Fruit fly (Drosophila melanogaster) whole organism, embryonic: Measurements from ENCODE around the gene CG31650.

Source experiments
- B-H2 ChIP-seq: fragments of 200-800 bp; sonication (Bioruptor generic); optimal IDR thresholded peaks from 2 replicates; lab custom pipeline; 2018; ENCODE audit warnings: missing biosample characterization, mild to moderate bottlenecking, missing genetic modification characterization
- CG10543 ChIP-seq: fragments of 200-800 bp; sonication (Bioruptor generic); optimal IDR thresholded peaks from 3 replicates; lab custom pipeline; 2017; ENCODE audit warnings: missing biosample characterization, mild to moderate bottlenecking, missing genetic modification characterization, moderate library complexity
- CG10959 ChIP-seq: fragments of 200-800 bp; sonication (Bioruptor generic); IDR thresholded peaks from 2 replicates; pipeline ENCODE4 v1.3.6; 2022; ENCODE audit warnings: missing biosample characterization, missing genetic modification characterization
- CG12659 ChIP-seq: fragments of 200-800 bp; sonication (Bioruptor generic); optimal IDR thresholded peaks from 3 replicates; lab custom pipeline; 2017; ENCODE audit warnings: mild to moderate bottlenecking, missing biosample characterization, missing genetic modification reagents, missing genetic modification characterization
- CG13123 ChIP-seq: fragments of 200-800 bp; sonication (Bioruptor generic); optimal IDR thresholded peaks from 2 replicates; lab custom pipeline; 2016; ENCODE audit warnings: missing biosample characterization, missing genetic modification characterization
- CG13287 ChIP-seq: fragments of 200-800 bp; sonication (Bioruptor generic); IDR thresholded peaks from 2 replicates; pipeline ENCODE4 v1.3.6; 2022; ENCODE audit warnings: missing biosample characterization, missing genetic modification characterization; ENCODE audit not compliant: partially characterized antibody
- CG13296 ChIP-seq: fragments of 200-800 bp; sonication (Bioruptor generic); optimal IDR thresholded peaks from 3 replicates; lab custom pipeline; 2018; ENCODE audit warnings: missing biosample characterization, mild to moderate bottlenecking, missing genetic modification characterization
- CG14441 ChIP-seq: fragments of 200-800 bp; sonication (Bioruptor generic); IDR thresholded peaks from 2 replicates; pipeline ENCODE4 v1.3.6; 2022; ENCODE audit warnings: missing biosample characterization, missing genetic modification characterization
- CG15269 ChIP-seq: fragments of 200-800 bp; sonication (Bioruptor generic); optimal IDR thresholded peaks from 2 replicates; lab custom pipeline; 2018; ENCODE audit warnings: missing biosample characterization, mild to moderate bottlenecking, missing genetic modification characterization, moderate library complexity
- CG15601 ChIP-seq: fragments of 200-800 bp; sonication (Bioruptor generic); optimal IDR thresholded peaks from 3 replicates; lab custom pipeline; 2019; ENCODE audit warnings: missing biosample characterization, mild to moderate bottlenecking, missing genetic modification characterization, moderate library complexity
- CG17359 ChIP-seq: fragments of 200-800 bp; sonication (Bioruptor generic); optimal IDR thresholded peaks from 3 replicates; lab custom pipeline; 2018; ENCODE audit warnings: missing biosample characterization, mild to moderate bottlenecking, missing genetic modification characterization, moderate library complexity
- CG17361 ChIP-seq: fragments of 200-800 bp; sonication (Bioruptor generic); IDR thresholded peaks from 3 replicates; pipeline ENCODE4 v1.3.6; 2022; ENCODE audit warnings: missing biosample characterization, missing genetic modification characterization
- CG18011 ChIP-seq: fragments of 200-800 bp; sonication (Bioruptor generic); optimal IDR thresholded peaks from 2 replicates; lab custom pipeline; 2017; ENCODE audit warnings: missing biosample characterization, missing genetic modification characterization, mild to moderate bottlenecking, moderate library complexity, missing genotype
- CG1832 ChIP-seq: fragments of 200-800 bp; sonication (Bioruptor generic); optimal IDR thresholded peaks from 2 replicates; lab custom pipeline; 2017; ENCODE audit warnings: missing biosample characterization, mild to moderate bottlenecking, missing genetic modification characterization, inconsistent platforms
- CG2199 ChIP-seq: fragments of 200-800 bp; sonication (Bioruptor generic); IDR thresholded peaks from 3 replicates; pipeline ENCODE4 v1.3.6; 2022; ENCODE audit warnings: missing biosample characterization, missing genetic modification characterization
- CG4617 ChIP-seq: fragments of 200-800 bp; sonication (Bioruptor generic); optimal IDR thresholded peaks from 3 replicates; lab custom pipeline; 2016; ENCODE audit warnings: missing biosample characterization, missing genetic modification characterization, borderline replicate concordance
- CG5953 ChIP-seq: fragments of 200-800 bp; sonication (Bioruptor generic); IDR thresholded peaks from 2 replicates; pipeline ENCODE4 v1.3.6; 2022; ENCODE audit warnings: missing biosample characterization, missing genetic modification characterization
- CG6654 ChIP-seq: fragments of 200-800 bp; sonication (Bioruptor generic); optimal IDR thresholded peaks from 2 replicates; lab custom pipeline; 2017; ENCODE audit warnings: missing biosample characterization, mild to moderate bottlenecking, missing genetic modification characterization
- CG6813 ChIP-seq: fragments of 200-800 bp; sonication (Bioruptor generic); optimal IDR thresholded peaks from 2 replicates; lab custom pipeline; 2017; ENCODE audit warnings: missing biosample characterization, missing genetic modification characterization, mild to moderate bottlenecking, moderate library complexity, missing genetic modification reagents
- CG7839 ChIP-seq: fragments of 200-800 bp; sonication (Bioruptor generic); optimal IDR thresholded peaks from 3 replicates; lab custom pipeline; 2018; ENCODE audit warnings: missing biosample characterization, mild to moderate bottlenecking, missing genetic modification characterization, moderate library complexity
- CG8388 ChIP-seq: fragments of 200-800 bp; sonication (Bioruptor generic); optimal IDR thresholded peaks from 2 replicates; lab custom pipeline; 2019; ENCODE audit warnings: missing biosample characterization, mild to moderate bottlenecking, missing genetic modification characterization, moderate library complexity
- CG9609 ChIP-seq: fragments of 200-800 bp; sonication (Bioruptor generic); optimal IDR thresholded peaks from 3 replicates; lab custom pipeline; 2016; ENCODE audit warnings: missing biosample characterization, missing genetic modification characterization
- Ets97D ChIP-seq: fragments of 200-800 bp; sonication (Bioruptor generic); optimal IDR thresholded peaks from 3 replicates; lab custom pipeline; 2016; ENCODE audit warnings: missing biosample characterization, missing genetic modification characterization
- Gug ChIP-seq: fragments of 200-800 bp; sonication (Bioruptor generic); IDR thresholded peaks from 4 replicates; pipeline ENCODE4 v1.3.6; 2022; ENCODE audit warnings: missing biosample characterization, missing genetic modification characterization
- Lhr ChIP-seq: fragments of 200-800 bp; sonication (Bioruptor generic); optimal IDR thresholded peaks from 3 replicates; lab custom pipeline; 2017; ENCODE audit warnings: mild to moderate bottlenecking, missing biosample characterization, missing genetic modification reagents, missing genetic modification characterization
- Lim3 ChIP-seq: fragments of 200-800 bp; sonication (Bioruptor generic); IDR thresholded peaks from 2 replicates; pipeline ENCODE4 v1.3.6; 2022; ENCODE audit warnings: missing biosample characterization, missing genetic modification characterization
- MESR4 ChIP-seq: fragments of 200-800 bp; sonication (Bioruptor generic); optimal IDR thresholded peaks from 2 replicates; lab custom pipeline; 2018; ENCODE audit warnings: missing biosample characterization, mild to moderate bottlenecking, missing genetic modification characterization, moderate library complexity
- MTF-1 ChIP-seq: fragments of 200-800 bp; sonication (Bioruptor generic); optimal IDR thresholded peaks from 2 replicates; lab custom pipeline; 2018; ENCODE audit warnings: missing biosample characterization, mild to moderate bottlenecking, missing genetic modification characterization, borderline replicate concordance
- Myb ChIP-seq: fragments of 200-800 bp; sonication (Bioruptor generic); optimal IDR thresholded peaks from 2 replicates; lab custom pipeline; 2016; ENCODE audit warnings: missing biosample characterization, missing genetic modification characterization
- Oaz ChIP-seq: fragments of 200-800 bp; sonication (Bioruptor generic); IDR thresholded peaks from 2 replicates; pipeline ENCODE4 v1.3.6; 2022; ENCODE audit warnings: missing biosample characterization, missing genetic modification characterization
- Poxn ChIP-seq: fragments of 200-800 bp; sonication (Bioruptor generic); IDR thresholded peaks from 2 replicates; pipeline ENCODE4 v1.3.6; 2022; ENCODE audit warnings: missing biosample characterization, missing genetic modification characterization
- Rx ChIP-seq: fragments of 200-800 bp; sonication (Bioruptor generic); IDR thresholded peaks from 2 replicates; pipeline ENCODE4 v1.3.6; 2022; ENCODE audit warnings: missing biosample characterization, missing genetic modification characterization
- Spps ChIP-seq: fragments of 200-800 bp; sonication (Bioruptor generic); optimal IDR thresholded peaks from 2 replicates; lab custom pipeline; 2018; ENCODE audit warnings: missing biosample characterization, mild to moderate bottlenecking, missing genetic modification characterization
- Sry-β ChIP-seq: fragments of 200-800 bp; sonication (Bioruptor generic); optimal IDR thresholded peaks from 2 replicates; lab custom pipeline; 2018; ENCODE audit warnings: missing biosample characterization, mild to moderate bottlenecking, missing genetic modification characterization, moderate library complexity
- Usf ChIP-seq: fragments of 200-800 bp; sonication (Bioruptor generic); optimal IDR thresholded peaks from 2 replicates; lab custom pipeline; 2017; ENCODE audit warnings: missing genotype, missing biosample characterization, missing genetic modification characterization
- amos ChIP-seq: fragments of 200-800 bp; sonication (Bioruptor generic); IDR thresholded peaks from 2 replicates; pipeline ENCODE4 v1.3.6; 2022; ENCODE audit warnings: missing biosample characterization, missing genetic modification characterization; ENCODE audit not compliant: partially characterized antibody
- ara ChIP-seq: fragments of 200-800 bp; sonication (Bioruptor generic); IDR thresholded peaks from 2 replicates; pipeline ENCODE4 v1.3.6; 2022; ENCODE audit warnings: missing biosample characterization, missing genetic modification characterization
- chinmo ChIP-seq: fragments of 200-800 bp; sonication (Bioruptor generic); IDR thresholded peaks from 4 replicates; pipeline ENCODE4 v1.3.6; 2022; ENCODE audit warnings: missing biosample characterization, missing genetic modification characterization; ENCODE audit not compliant: partially characterized antibody
- ci ChIP-seq: fragments of 200-800 bp; sonication (Bioruptor generic); IDR thresholded peaks from 3 replicates; pipeline ENCODE4 v1.3.6; 2022; ENCODE audit warnings: missing biosample characterization, missing genetic modification characterization
- dmrt11E ChIP-seq: fragments of 200-800 bp; sonication (Bioruptor generic); optimal IDR thresholded peaks from 3 replicates; lab custom pipeline; 2018; ENCODE audit warnings: missing biosample characterization, mild to moderate bottlenecking, missing genetic modification characterization, moderate library complexity
- fu2 ChIP-seq: fragments of 200-800 bp; sonication (Bioruptor generic); optimal IDR thresholded peaks from 2 replicates; lab custom pipeline; 2016; ENCODE audit warnings: missing biosample characterization, missing genetic modification characterization
- inv ChIP-seq: fragments of 200-800 bp; sonication (Bioruptor generic); IDR thresholded peaks from 2 replicates; pipeline ENCODE4 v1.3.6; 2022; ENCODE audit warnings: missing biosample characterization, missing genetic modification characterization; ENCODE audit not compliant: partially characterized antibody
- jumu ChIP-seq: fragments of 200-800 bp; sonication (Bioruptor generic); optimal IDR thresholded peaks from 3 replicates; lab custom pipeline; 2016; ENCODE audit warnings: missing biosample characterization, missing genetic modification characterization
- maf-S ChIP-seq: fragments of 200-800 bp; sonication (Bioruptor generic); optimal IDR thresholded peaks from 2 replicates; lab custom pipeline; 2016; ENCODE audit warnings: missing biosample characterization, missing genetic modification characterization
- sima ChIP-seq: fragments of 200-800 bp; sonication (Bioruptor generic); optimal IDR thresholded peaks from 2 replicates; lab custom pipeline; 2016; ENCODE audit warnings: missing biosample characterization, missing genetic modification characterization
- sqz ChIP-seq: fragments of 200-800 bp; sonication (Bioruptor generic); optimal IDR thresholded peaks from 3 replicates; lab custom pipeline; 2018; ENCODE audit warnings: missing biosample characterization, mild to moderate bottlenecking, missing genetic modification characterization
- trh ChIP-seq: fragments of 200-800 bp; sonication (Bioruptor generic); optimal IDR thresholded peaks from 2 replicates; lab custom pipeline; 2016; ENCODE audit warnings: missing biosample characterization, missing genetic modification characterization
- usp ChIP-seq: fragments of >200 bp; optimal IDR thresholded peaks from 2 replicates; lab custom pipeline; 2017; ENCODE audit warnings: missing biosample characterization, missing genetic modification characterization

Gene CG31650

DNA sequence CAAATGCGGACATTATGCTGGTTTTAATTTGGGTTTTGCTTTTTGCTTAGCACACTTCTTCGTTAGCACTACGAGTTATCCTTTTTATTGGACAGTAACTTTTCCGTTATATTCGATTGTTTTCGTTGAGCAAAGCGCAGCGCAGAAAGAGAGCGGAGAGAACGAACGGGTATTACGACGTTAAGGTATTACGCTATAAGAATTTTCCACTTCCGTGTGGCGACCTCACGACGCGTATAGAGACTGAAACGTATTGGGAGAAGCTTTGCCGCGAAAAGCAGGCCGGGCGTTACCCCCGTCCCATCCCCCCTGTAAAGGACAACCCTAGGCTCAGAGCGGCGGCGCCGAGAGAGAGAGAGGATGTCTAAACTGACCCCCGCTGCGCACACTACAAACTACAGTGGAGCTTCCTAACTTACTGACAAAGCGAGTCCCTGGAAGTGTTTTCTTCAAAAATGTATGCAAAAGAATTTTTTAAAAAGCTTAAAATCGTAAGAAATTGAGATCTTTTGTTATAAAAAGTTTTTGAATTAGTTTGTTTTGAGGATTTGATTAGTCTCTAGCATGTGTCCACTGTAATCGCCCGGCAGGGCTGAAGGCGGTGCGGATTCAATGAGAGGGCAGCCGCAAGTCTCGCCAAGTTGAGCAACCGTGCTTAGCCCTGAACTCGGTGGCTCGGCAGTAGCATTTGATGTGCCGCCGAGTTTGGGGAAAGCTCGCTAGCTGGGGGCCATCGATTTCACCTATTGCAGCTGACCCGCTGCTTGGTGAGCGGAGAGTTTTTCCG, 39.6 kb downstream of the CG31650 start (continued):
- no peak for TF ChIP-seq CG13287 (GFP tag; lab: Robert Waterston, UW)
- TF ChIP-seq CG17361 = peak; percentile 92
- TF ChIP-seq ara (GFP tag; lab: Robert Waterston, UW) = peak; percentile 92
- peak; percentile 95 for TF ChIP-seq CG7839
- TF ChIP-seq CG5953 (GFP tag; lab: Robert Waterston, UW) = peak; percentile 95
- TF ChIP-seq CG9609 = peak; percentile 93
- peak; percentile 82 for TF ChIP-seq CG18011 (GFP tag; lab: Kevin White, UChicago)
- TF ChIP-seq Usf (GFP tag; lab: Kevin White, UChicago) = peak; percentile 74
- peak; percentile 94 for TF ChIP-seq CG6813 (GFP tag; lab: Kevin White, UChicago)
- TF ChIP-seq inv (GFP tag; lab: Robert Waterston, UW) = no peak
- peak; percentile 90 for TF ChIP-seq Oaz (GFP tag; lab: Robert Waterston, UW)
- TF ChIP-seq CG4617 (GFP tag; lab: Kevin White, UChicago) = peak; percentile 78
- peak; percentile 96 for TF ChIP-seq CG15269 (tag; lab: Kevin White, UChicago)
- TF ChIP-seq maf-S (GFP tag; lab: Kevin White, UChicago) = peak; percentile 93
- TF ChIP-seq Myb = peak; percentile 83
- peak; percentile 97 for TF ChIP-seq ci (GFP tag; lab: Robert Waterston, UW)
- TF ChIP-seq Lim3 (GFP tag; lab: Robert Waterston, UW) = peak; percentile 84
- TF ChIP-seq CG2199 (GFP tag; lab: Robert Waterston, UW) = peak; percentile 79; the same call in 2 of the 3 replicates
- TF ChIP-seq amos (GFP tag; lab: Robert Waterston, UW) = no peak
- TF ChIP-seq fu2 = peak; percentile 95
- peak; percentile 91 for TF ChIP-seq Rx (GFP tag; lab: Robert Waterston, UW)
- peak; percentile 97 for TF ChIP-seq B-H2 (GFP tag; lab: Kevin White, UChicago)
- TF ChIP-seq Sry-β (GFP tag; lab: Kevin White, UChicago) = no peak
- TF ChIP-seq dmrt11E (tag; lab: Kevin White, UChicago) = peak; percentile 82
- TF ChIP-seq CG14441 (GFP tag; lab: Robert Waterston, UW) = peak; percentile 96
- peak; percentile 97 for TF ChIP-seq CG17359 (tag; lab: Kevin White, UChicago)
- TF ChIP-seq Poxn (GFP tag; lab: Robert Waterston, UW) = peak; percentile 85
- peak; percentile 30 for TF ChIP-seq CG1832 (GFP tag; lab: Kevin White, UChicago)
- TF ChIP-seq trh (GFP tag; lab: Kevin White, UChicago) = peak; percentile 67
- no peak for TF ChIP-seq chinmo
- TF ChIP-seq Ets97D = peak; percentile 82
- peak; percentile 88 for TF ChIP-seq CG15601
- TF ChIP-seq Spps = peak; percentile 77
- peak; percentile 95 for TF ChIP-seq CG10543 (GFP tag; lab: Kevin White, UChicago)
- TF ChIP-seq MESR4 (GFP tag; lab: Kevin White, UChicago) = peak; percentile 34
- TF ChIP-seq usp = no peak
- TF ChIP-seq sqz = peak; percentile 81
- TF ChIP-seq CG12659 (GFP tag; lab: Kevin White, UChicago) = peak; percentile 96
- TF ChIP-seq CG6654 (GFP tag; lab: Kevin White, UChicago) = peak; percentile 76
- peak; percentile 97 for TF ChIP-seq Gug (GFP tag; lab: Robert Waterston, UW)
- peak; percentile 80 for TF ChIP-seq CG13123 (GFP tag; lab: Kevin White, UChicago)
- peak; percentile 87 for TF ChIP-seq sima
- TF ChIP-seq CG10959 (GFP tag; lab: Robert Waterston, UW) = peak; percentile 87
- peak; percentile 76 for TF ChIP-seq MTF-1 (GFP tag; lab: Kevin White, UChicago)
- peak; percentile 96 for TF ChIP-seq jumu (GFP tag; lab: Kevin White, UChicago)
- peak; percentile 91 for TF ChIP-seq CG8388 (GFP tag; lab: Kevin White, UChicago)
- peak; percentile 67 for TF ChIP-seq Lhr (GFP tag; lab: Kevin White, UChicago)
- peak; percentile 96 for TF ChIP-seq CG13296 (GFP tag; lab: Kevin White, UChicago)
